Worm (Caenorhabditis elegans): ENCODE data around the gene C17G10.13.
A peak's percentile ranks its signal among the peaks of the same experiment; 100 is the strongest.

The C17G10.13 gene

DNA sequence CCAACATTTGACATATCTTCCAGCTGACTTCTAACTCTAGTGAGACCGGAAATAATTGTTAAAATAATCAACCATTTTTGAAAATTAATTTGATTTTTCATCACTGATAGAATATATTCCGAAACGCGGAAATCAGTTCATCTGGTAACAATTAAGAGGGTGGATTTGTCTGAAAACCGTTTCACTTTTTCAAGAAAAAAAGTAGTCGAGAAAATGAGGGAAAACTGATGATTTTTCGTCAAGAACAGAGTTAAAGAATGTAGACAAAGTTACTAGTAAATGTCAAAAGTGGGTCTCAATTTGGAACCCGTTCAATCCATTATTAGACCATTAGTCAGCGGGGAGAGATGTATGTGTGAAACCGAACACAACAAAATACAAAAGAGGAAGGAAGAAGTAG lies 13.6 kb upstream of the C17G10.13 start, which contains the start of gene C17G10.6:
C17G10.6 (minus strand) TSS at position 101 of the 400 bp plus-strand sequence.
- no peak for TF ChIP-seq ahr-1 (tag; optimal IDR thresholded peaks at IDR 0.05)
- TF ChIP-seq ceh-22 (tag; optimal IDR thresholded peaks at IDR 0.05), result no peak
- no peak for TF ChIP-seq mec-3 (tag; optimal IDR thresholded peaks at IDR 0.05; ENCODE audit: borderline replicate concordance)
- TF ChIP-seq gmeb-2 (tag; optimal IDR thresholded peaks at IDR 0.05), result no peak
- no peak for TF ChIP-seq pat-9 (tag; optimal IDR thresholded peaks at IDR 0.05)
- TF ChIP-seq elt-2 (tag; optimal IDR thresholded peaks at IDR 0.05), result no peak
- TF ChIP-seq hlh-6 (tag; optimal IDR thresholded peaks at IDR 0.05), result no peak
- no peak for TF ChIP-seq ceh-9 (tag; optimal IDR thresholded peaks at IDR 0.05)
- no peak for TF ChIP-seq ceh-31 (tag; optimal IDR thresholded peaks at IDR 0.05)
- no peak for TF ChIP-seq pax-1 (tag; optimal IDR thresholded peaks at IDR 0.05)

DNA sequence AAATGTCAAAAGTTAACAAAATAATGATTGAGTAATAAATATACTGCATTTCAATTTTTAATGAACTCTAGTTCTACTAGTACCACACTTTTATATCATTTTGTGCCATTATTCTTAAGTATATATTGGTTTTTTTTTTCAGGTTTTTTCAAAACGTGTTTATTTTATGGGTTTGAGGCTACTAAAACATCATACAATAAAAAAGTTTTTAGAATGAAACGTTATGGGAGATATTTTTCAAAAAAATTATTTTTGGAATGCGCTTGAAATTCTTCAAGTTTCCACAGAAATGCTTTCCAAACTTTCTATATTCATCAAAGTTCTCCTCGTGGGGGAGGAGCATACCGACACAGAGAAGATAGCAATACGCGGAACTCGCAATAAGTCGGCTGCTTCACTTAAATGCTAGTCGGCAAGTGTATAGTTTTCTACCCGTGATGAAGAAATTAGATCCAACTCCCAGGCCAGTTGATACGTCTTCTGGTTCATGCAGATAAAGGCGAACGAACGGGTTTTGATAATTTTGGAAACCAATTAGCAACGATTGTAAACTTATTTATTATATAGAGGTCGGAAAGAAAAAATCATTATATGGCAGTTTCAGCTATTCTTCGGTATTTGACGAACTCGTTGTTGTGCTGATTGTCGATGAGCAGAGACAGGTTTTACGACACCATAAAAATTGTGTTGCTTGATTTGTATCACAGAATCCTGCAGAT lies 9.9 kb upstream of the C17G10.13 start, which contains the start of gene C17G10.10:
C17G10.10 (minus strand) TSS at position 51 of the 719 bp plus-strand sequence.
- peak; percentile 17 for TF ChIP-seq ama-1 (optimal IDR thresholded peaks at IDR 0.05)
- TF ChIP-seq tbx-2 (tag; optimal IDR thresholded peaks at IDR 0.05), result no peak
- peak; percentile 35 for TF ChIP-seq dve-1 (tag; optimal IDR thresholded peaks at IDR 0.05)
- peak; percentile 70 for TF ChIP-seq elt-2 (tag; optimal IDR thresholded peaks at IDR 0.05)
- TF ChIP-seq hlh-30 (tag; optimal IDR thresholded peaks at IDR 0.05; ENCODE audit: insufficient read depth), result no peak

DNA sequence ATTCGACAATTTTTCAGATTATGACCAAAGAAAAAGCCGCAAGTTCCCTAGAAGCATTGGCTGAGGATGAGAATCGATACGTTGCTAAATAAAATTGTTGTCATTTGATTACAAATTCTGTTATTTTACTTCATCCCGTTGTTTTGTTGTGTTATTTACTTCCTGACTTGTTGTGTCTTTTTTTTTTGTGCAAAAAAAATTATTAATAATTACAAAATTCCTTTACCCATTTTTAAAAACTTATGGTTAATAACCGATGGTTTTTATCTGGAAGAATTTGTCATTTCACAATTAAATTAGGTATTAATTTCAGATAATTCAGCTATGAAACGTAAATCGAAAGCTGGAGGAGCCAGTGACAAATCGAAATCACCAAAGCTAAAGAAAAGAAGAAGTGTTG lies 6.7 kb upstream of the C17G10.13 start, which contains the start of gene C17G10.1:
C17G10.1 (plus strand) TSS at position 301 of the 400 bp plus-strand sequence.
- TF ChIP-seq elt-4 (tag; optimal IDR thresholded peaks at IDR 0.05) (no peak), ceh-6 (GFP tag; optimal IDR thresholded peaks at IDR 0.05) (no peak)

DNA sequence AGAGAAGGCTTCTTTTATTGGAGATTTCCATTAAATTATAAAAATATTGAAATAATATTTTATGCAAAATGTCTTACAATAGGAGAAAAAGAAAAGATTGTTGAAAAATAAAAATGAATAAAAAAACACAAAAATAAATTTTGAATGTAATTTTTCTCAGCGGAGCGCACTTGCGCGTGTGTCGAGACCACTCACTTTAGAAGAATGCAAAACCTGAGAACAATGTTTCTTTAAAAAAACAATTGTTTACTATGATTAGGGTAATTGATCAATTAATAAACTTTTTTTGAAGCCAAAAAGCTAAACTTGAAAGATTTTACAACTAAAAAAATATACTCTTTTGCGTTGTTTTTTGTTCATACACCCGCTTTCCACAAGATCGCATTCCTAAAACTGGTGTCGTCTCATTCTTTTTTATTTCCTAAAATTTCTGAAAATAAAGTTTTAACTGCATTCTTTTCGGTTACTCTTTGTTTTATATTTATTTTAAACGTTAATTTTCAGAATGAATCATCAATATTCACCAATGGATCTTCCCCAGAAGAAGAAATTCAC lies 4.7 kb upstream of the C17G10.13 start, which contains the start of gene ttc-4:
ttc-4 (plus strand) TSS at position 505 of the 555 bp plus-strand sequence.
- no peak for TF ChIP-seq ceh-18 (tag; optimal IDR thresholded peaks at IDR 0.05)
- TF ChIP-seq ceh-34 (tag; optimal IDR thresholded peaks at IDR 0.05), result peak; percentile 45
- no peak for TF ChIP-seq C38D4.7 (GFP tag; optimal IDR thresholded peaks at IDR 0.05)
- no peak for TF ChIP-seq sox-4 (tag; optimal IDR thresholded peaks at IDR 0.05)
- peak; percentile 33 for TF ChIP-seq ceh-2 (tag; optimal IDR thresholded peaks at IDR 0.05)
- no peak for TF ChIP-seq nhr-11 (tag; optimal IDR thresholded peaks at IDR 0.05)
- peak; percentile 52 for TF ChIP-seq ceh-14 (tag; optimal IDR thresholded peaks at IDR 0.05)
- TF ChIP-seq fax-1 (tag; optimal IDR thresholded peaks at IDR 0.05), result peak; percentile 8
- peak; percentile 64 for TF ChIP-seq unc-42 (tag; optimal IDR thresholded peaks at IDR 0.05)
- no peak for TF ChIP-seq pros-1 (tag; optimal IDR thresholded peaks at IDR 0.05)
- TF ChIP-seq unc-55 (GFP tag; optimal IDR thresholded peaks at IDR 0.05), result no peak
- no peak for TF ChIP-seq fkh-6 (tag; optimal IDR thresholded peaks at IDR 0.05)
- TF ChIP-seq sdc-2 (tag; optimal IDR thresholded peaks at IDR 0.05), result no peak
- no peak for TF ChIP-seq hlh-15 (tag; optimal IDR thresholded peaks at IDR 0.05)
- TF ChIP-seq npax-4 (tag; optimal IDR thresholded peaks at IDR 0.05), result no peak
- no peak for TF ChIP-seq pha-2 (tag; optimal IDR thresholded peaks at IDR 0.05)
- TF ChIP-seq pax-1 (tag; optimal IDR thresholded peaks at IDR 0.05), result no peak
- TF ChIP-seq ceh-24 (tag; optimal IDR thresholded peaks at IDR 0.05), result no peak
- TF ChIP-seq Y22D7AL.16 (tag; optimal IDR thresholded peaks at IDR 0.05), result no peak
- peak; percentile 5 for TF ChIP-seq ref-2 (tag; optimal IDR thresholded peaks at IDR 0.05)
- TF ChIP-seq fkh-10 (GFP tag; optimal IDR thresholded peaks at IDR 0.05), result no peak
- TF ChIP-seq ahr-1 (tag; optimal IDR thresholded peaks at IDR 0.05), result peak; percentile 22
- no peak for TF ChIP-seq ceh-6 (GFP tag; optimal IDR thresholded peaks at IDR 0.05)
- TF ChIP-seq dmd-4 (tag; optimal IDR thresholded peaks at IDR 0.05; ENCODE audit: borderline replicate concordance), result no peak
- TF ChIP-seq ceh-30 (tag; optimal IDR thresholded peaks at IDR 0.05), result no peak
- TF ChIP-seq elt-2 (tag; optimal IDR thresholded peaks at IDR 0.05), result peak; percentile 90
- TF ChIP-seq che-1 (tag; optimal IDR thresholded peaks at IDR 0.05), result no peak
- no peak for TF ChIP-seq nhr-232 (tag; optimal IDR thresholded peaks at IDR 0.05)
- no peak for TF ChIP-seq ceh-19 (GFP tag; optimal IDR thresholded peaks at IDR 0.05)
- TF ChIP-seq unc-3 (GFP tag; conservative IDR thresholded peaks at IDR 0.05), result no peak
- no peak for TF ChIP-seq unc-3 (tag; optimal IDR thresholded peaks at IDR 0.05)
- TF ChIP-seq ceh-45 (GFP tag; IDR thresholded peaks at IDR 0.05), result no peak
- no peak for TF ChIP-seq syd-9 (tag; optimal IDR thresholded peaks at IDR 0.05)
- TF ChIP-seq dve-1 (tag; optimal IDR thresholded peaks at IDR 0.05), result no peak
- TF ChIP-seq ceh-22 (tag; optimal IDR thresholded peaks at IDR 0.05), result no peak
- no peak for TF ChIP-seq madf-2 (tag; optimal IDR thresholded peaks at IDR 0.05)

Data from whole organism, late embryonic.